Worm (Caenorhabditis elegans) whole organism, mixed stage, embryonic: Measurements from ENCODE around the gene abu-12.

ENCODE experiments used
- M03D4.4 ChIP-seq: sonication (generic microtip); optimal IDR thresholded peaks from 2 replicates; lab custom pipeline; 2017; ENCODE audit warnings: mild to moderate bottlenecking, missing genetic modification characterization, missing compliant biosample characterization
- bed-3 ChIP-seq: fragments of 200-800 bp; sonication (Bioruptor generic); optimal IDR thresholded peaks from 3 replicates; lab custom pipeline; 2018; ENCODE audit warnings: mild to moderate bottlenecking, missing genetic modification characterization, moderate library complexity, missing compliant biosample characterization
- blmp-1 ChIP-seq: fragments of 150-350 bp; optimal IDR thresholded peaks from 2 replicates; lab custom pipeline; 2014; ENCODE audit warnings: missing biosample characterization, missing genetic modification characterization
- ceh-43 ChIP-seq: fragments of 200-800 bp; sonication (Bioruptor generic); optimal IDR thresholded peaks from 2 replicates; lab custom pipeline; 2018; ENCODE audit warnings: mild to moderate bottlenecking, missing genetic modification characterization, moderate library complexity, missing compliant biosample characterization
- ceh-83 ChIP-seq: fragments of 200-800 bp; sonication (Bioruptor generic); optimal IDR thresholded peaks from 2 replicates; lab custom pipeline; 2018; ENCODE audit warnings: mild to moderate bottlenecking, missing genetic modification characterization, missing compliant biosample characterization
- ces-1 ChIP-seq: fragments of 150-350 bp; optimal IDR thresholded peaks from 2 replicates; lab custom pipeline; 2014; ENCODE audit warnings: missing biosample characterization, missing genetic modification reagents, missing genetic modification characterization
- cnd-1 ChIP-seq: fragments of 200-800 bp; sonication (Bioruptor generic); optimal IDR thresholded peaks from 2 replicates; lab custom pipeline; 2018; ENCODE audit warnings: mild to moderate bottlenecking, missing genetic modification characterization, missing compliant biosample characterization
- drap-1 ChIP-seq: fragments of 200-800 bp; sonication (Bioruptor generic); optimal IDR thresholded peaks from 3 replicates; lab custom pipeline; 2018; ENCODE audit warnings: mild to moderate bottlenecking, missing genetic modification characterization, missing compliant biosample characterization
- elt-1 ChIP-seq: sonication (generic microtip); optimal IDR thresholded peaks from 2 replicates; lab custom pipeline; 2017; ENCODE audit warnings: missing genetic modification characterization, mild to moderate bottlenecking, missing compliant biosample characterization, antibody characterized with exemption, moderate library complexity, borderline replicate concordance; ENCODE audit not compliant: insufficient read depth
- elt-3 ChIP-seq: fragments of 150-350 bp; optimal IDR thresholded peaks from 2 replicates; lab custom pipeline; 2014; ENCODE audit warnings: missing biosample characterization, missing genetic modification characterization
- ham-2 ChIP-seq: fragments of 200-800 bp; sonication (Bioruptor generic); optimal IDR thresholded peaks from 2 replicates; lab custom pipeline; 2018; ENCODE audit warnings: mild to moderate bottlenecking, missing genetic modification characterization, missing compliant biosample characterization
- hlh-1 ChIP-seq: fragments of 150-350 bp; optimal IDR thresholded peaks from 2 replicates; lab custom pipeline; 2014; ENCODE audit warnings: missing biosample characterization, missing genetic modification reagents, missing genetic modification characterization
- lin-13 ChIP-seq: fragments of 150-350 bp; optimal IDR thresholded peaks from 2 replicates; lab custom pipeline; 2014; ENCODE audit warnings: missing biosample characterization, missing genetic modification characterization
- lin-32 ChIP-seq: fragments of 200-800 bp; sonication (Bioruptor generic); optimal IDR thresholded peaks from 2 replicates; lab custom pipeline; 2018; ENCODE audit warnings: mild to moderate bottlenecking, missing genetic modification characterization, missing compliant biosample characterization
- lsy-2 ChIP-seq: fragments of 150-350 bp; optimal IDR thresholded peaks from 2 replicates; lab custom pipeline; 2014; ENCODE audit warnings: missing biosample characterization, missing genetic modification characterization
- mab-5 ChIP-seq: fragments of 150-350 bp; optimal IDR thresholded peaks from 2 replicates; lab custom pipeline; 2014; ENCODE audit warnings: missing biosample characterization, missing genetic modification characterization
- mep-1 ChIP-seq: fragments of 150-350 bp; optimal IDR thresholded peaks from 2 replicates; lab custom pipeline; 2017; ENCODE audit warnings: missing biosample characterization, missing genetic modification reagents, missing genetic modification characterization, inconsistent platforms
- mls-2 ChIP-seq: sonication (generic microtip); optimal IDR thresholded peaks from 2 replicates; lab custom pipeline; 2016; ENCODE audit warnings: mild to moderate bottlenecking, missing genetic modification characterization, moderate library complexity, missing compliant biosample characterization
- nhr-2 ChIP-seq: fragments of 150-350 bp; optimal IDR thresholded peaks from 2 replicates; lab custom pipeline; 2014; ENCODE audit warnings: missing biosample characterization, missing genetic modification characterization
- nhr-237 ChIP-seq: fragments of 150-350 bp; optimal IDR thresholded peaks from 2 replicates; lab custom pipeline; 2014; ENCODE audit warnings: missing biosample characterization, missing genetic modification characterization
- nhr-76 ChIP-seq: sonication (generic microtip); optimal IDR thresholded peaks from 2 replicates; lab custom pipeline; 2017; ENCODE audit warnings: missing biosample characterization, missing genetic modification characterization
- pha-4 ChIP-seq: fragments of 150-350 bp; optimal IDR thresholded peaks from 2 replicates; lab custom pipeline; 2018; ENCODE audit warnings: missing biosample characterization, missing genetic modification reagents, missing genetic modification characterization
- snpc-4 ChIP-seq: fragments of 150-350 bp; optimal IDR thresholded peaks from 2 replicates; lab custom pipeline; 2014; ENCODE audit warnings: missing biosample characterization, missing genetic modification characterization
- sptf-1 ChIP-seq: sonication (generic microtip); optimal IDR thresholded peaks from 2 replicates; lab custom pipeline; 2017; ENCODE audit warnings: mild to moderate bottlenecking, missing genetic modification characterization, moderate library complexity, missing compliant biosample characterization
- tbx-8 ChIP-seq: fragments of 200-800 bp; sonication (Bioruptor generic); optimal IDR thresholded peaks from 2 replicates; lab custom pipeline; 2018; ENCODE audit warnings: mild to moderate bottlenecking, missing genetic modification characterization, moderate library complexity, missing compliant biosample characterization
- unc-120 ChIP-seq: sonication (generic microtip); optimal IDR thresholded peaks from 2 replicates; lab custom pipeline; 2017; ENCODE audit warnings: missing genetic modification characterization, missing compliant biosample characterization; ENCODE audit not compliant: poor library complexity, severe bottlenecking
- unc-39 ChIP-seq: fragments of 150-350 bp; optimal IDR thresholded peaks from 2 replicates; lab custom pipeline; 2014; ENCODE audit warnings: missing biosample characterization, missing genetic modification characterization
- unc-62 ChIP-seq: fragments of 150-350 bp; optimal IDR thresholded peaks from 2 replicates; lab custom pipeline; 2014; ENCODE audit warnings: missing biosample characterization, missing genetic modification reagents, missing genetic modification characterization
- zip-8 ChIP-seq: fragments of 150-350 bp; optimal IDR thresholded peaks from 2 replicates; lab custom pipeline; 2014; ENCODE audit warnings: missing biosample characterization, missing genetic modification characterization
- ztf-11 ChIP-seq: fragments of 150-350 bp; optimal IDR thresholded peaks from 2 replicates; lab custom pipeline; 2014; ENCODE audit warnings: missing biosample characterization, missing genetic modification characterization

Gene abu-12

ce11 chrX:460351-460750 is 2.9 kb upstream of the abu-12 start, which contains the start of gene aagr-4:
Gene aagr-4, plus strand, starts transcription at chrX:460651.
- no peak for TF ChIP-seq ceh-83
- no peak for TF ChIP-seq ham-2 (GFP tag; lab: Kevin White, UChicago)
- TF ChIP-seq mls-2 (tag; lab: Kevin White, UChicago): no peak
- TF ChIP-seq tbx-8 (GFP tag; lab: Kevin White, UChicago): no peak
- no peak for TF ChIP-seq nhr-76 (tag; lab: Kevin White, UChicago)
- TF ChIP-seq nhr-2 (tag; lab: Kevin White, UChicago): no peak
- no peak for TF ChIP-seq unc-120 (tag; lab: Kevin White, UChicago)
- TF ChIP-seq mab-5 (tag; lab: Kevin White, UChicago): no peak
- TF ChIP-seq pha-4 (tag; lab: Kevin White, UChicago): no peak
- no peak for TF ChIP-seq hlh-1 (tag; lab: Kevin White, UChicago)
- no peak for TF ChIP-seq cnd-1 (tag; lab: Kevin White, UChicago)
- TF ChIP-seq nhr-237 (tag; lab: Kevin White, UChicago): no peak
- TF ChIP-seq snpc-4 (tag; lab: Kevin White, UChicago): no peak
- no peak for TF ChIP-seq ztf-11
- TF ChIP-seq lsy-2 (tag; lab: Kevin White, UChicago): no peak
- no peak for TF ChIP-seq elt-3
- TF ChIP-seq ceh-43: no peak
- no peak for TF ChIP-seq unc-62 (GFP tag; lab: Kevin White, UChicago)
- no peak for TF ChIP-seq ces-1 (GFP tag; lab: Kevin White, UChicago)
- TF ChIP-seq unc-39 (tag; lab: Kevin White, UChicago): no peak

ce11 chrX:459316-459715 is 1.9 kb upstream of the abu-12 start:
- peak; percentile 95 for TF ChIP-seq elt-1 (tag; lab: Kevin White, UChicago)
- TF ChIP-seq nhr-237 (tag; lab: Kevin White, UChicago): no peak
- TF ChIP-seq zip-8: no peak
- TF ChIP-seq hlh-1 (tag; lab: Kevin White, UChicago): no peak

- TF ChIP-seq unc-39 (tag; lab: Kevin White, UChicago) (no peak), sptf-1 (no peak), mls-2 (tag; lab: Kevin White, UChicago) (no peak), M03D4.4 (tag; lab: Kevin White, UChicago) (no peak), hlh-1 (tag; lab: Kevin White, UChicago) (no peak), mep-1 (no peak), ces-1 (GFP tag; lab: Kevin White, UChicago) (no peak), pha-4 (tag; lab: Kevin White, UChicago) (no peak), lsy-2 (tag; lab: Kevin White, UChicago) (no peak), unc-62 (GFP tag; lab: Kevin White, UChicago) (no peak)
Observed at ce11 chrX:449820-450219, 7.6 kb downstream of the abu-12 start, which contains the start of gene F52D1.2. Gene F52D1.2, minus strand, starts transcription at chrX:450212.

ce11 chrX:440420-440819 is 17.0 kb downstream of the abu-12 start:
- TF ChIP-seq cnd-1 (tag; lab: Kevin White, UChicago): no peak
- no peak for TF ChIP-seq ces-1 (GFP tag; lab: Kevin White, UChicago)
- no peak for TF ChIP-seq hlh-1 (tag; lab: Kevin White, UChicago)
- no peak for TF ChIP-seq elt-1 (tag; lab: Kevin White, UChicago)
- no peak for TF ChIP-seq M03D4.4 (tag; lab: Kevin White, UChicago)
- no peak for TF ChIP-seq nhr-237 (tag; lab: Kevin White, UChicago)
- TF ChIP-seq lin-32 (GFP tag; lab: Kevin White, UChicago): no peak
- no peak for TF ChIP-seq lsy-2 (tag; lab: Kevin White, UChicago)
- no peak for TF ChIP-seq bed-3 (GFP tag; lab: Kevin White, UChicago)
- TF ChIP-seq blmp-1 (tag; lab: Kevin White, UChicago): no peak
- TF ChIP-seq ceh-83: no peak
- TF ChIP-seq nhr-76 (tag; lab: Kevin White, UChicago): no peak
- no peak for TF ChIP-seq lin-13 (tag; lab: Kevin White, UChicago)
- no peak for TF ChIP-seq drap-1 (GFP tag; lab: Kevin White, UChicago)
- TF ChIP-seq, all 35 proteins: peak for 0

- TF ChIP-seq unc-39 (tag; lab: Kevin White, UChicago) (no peak), nhr-237 (tag; lab: Kevin White, UChicago) (no peak), ces-1 (GFP tag; lab: Kevin White, UChicago) (no peak), mls-2 (tag; lab: Kevin White, UChicago) (no peak)
Observed at ce11 chrX:439031-439430, 18.4 kb downstream of the abu-12 start.
